Fruit fly (Drosophila melanogaster): ENCODE results near the gene wa-cup.

wa-cup gene

DNA sequence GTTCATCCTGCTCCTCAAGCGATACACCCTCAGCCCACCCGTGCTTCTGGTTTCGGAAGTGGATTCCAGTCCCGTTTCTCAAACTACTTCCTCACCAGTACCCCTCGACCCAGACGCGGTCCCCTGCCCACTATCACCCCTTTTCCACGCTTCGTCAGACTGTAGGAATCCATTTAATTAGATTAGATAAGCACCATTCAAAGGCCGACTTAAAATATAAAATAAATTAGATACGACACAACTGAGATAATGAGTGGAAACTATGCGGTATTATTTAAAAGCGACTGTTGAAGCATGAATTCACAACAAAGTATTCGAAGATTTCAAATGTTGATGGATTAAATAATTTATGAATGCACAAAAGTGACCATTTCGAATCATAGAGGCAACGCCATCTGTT, 20.8 kb downstream of the wa-cup start:
- TF ChIP-seq CG14711 (tag; optimal IDR thresholded peaks at IDR 0.05) (no peak), CG11617 (GFP tag; optimal IDR thresholded peaks at IDR 0.05) (no peak), CG7101 (tag; optimal IDR thresholded peaks at IDR 0.05) (no peak), ovo (GFP tag; optimal IDR thresholded peaks at IDR 0.05) (no peak), kay (GFP tag; ENCODE audit: borderline replicate concordance) (no peak), CG33017 (tag; optimal IDR thresholded peaks at IDR 0.05) (no peak), CG7045 (GFP tag; optimal IDR thresholded peaks at IDR 0.05) (no peak), cnc (optimal IDR thresholded peaks at IDR 0.05) (no peak), Clk (GFP tag; optimal IDR thresholded peaks at IDR 0.05) (no peak), Mnt (GFP tag; optimal IDR thresholded peaks at IDR 0.05) (no peak), toe (GFP tag; optimal IDR thresholded peaks at IDR 0.05) (no peak), bab1 (GFP tag; optimal IDR thresholded peaks at IDR 0.05) (no peak), pad (GFP tag; optimal IDR thresholded peaks at IDR 0.05) (no peak)

- TF ChIP-seq CG5204 (GFP tag; optimal IDR thresholded peaks at IDR 0.05) (no peak), CG7045 (GFP tag; optimal IDR thresholded peaks at IDR 0.05) (no peak), tj (GFP tag; optimal IDR thresholded peaks at IDR 0.05) (no peak), toe (GFP tag; optimal IDR thresholded peaks at IDR 0.05) (no peak), CG33017 (tag; optimal IDR thresholded peaks at IDR 0.05) (no peak), Clk (GFP tag; optimal IDR thresholded peaks at IDR 0.05) (no peak), CG11617 (GFP tag; optimal IDR thresholded peaks at IDR 0.05) (no peak), cnc (optimal IDR thresholded peaks at IDR 0.05) (no peak), CG12768 (GFP tag; optimal IDR thresholded peaks at IDR 0.05) (no peak), Crg-1 (GFP tag; optimal IDR thresholded peaks at IDR 0.05) (no peak), cic (GFP tag; optimal IDR thresholded peaks at IDR 0.05) (no peak), ovo (GFP tag; optimal IDR thresholded peaks at IDR 0.05) (no peak), pad (GFP tag; optimal IDR thresholded peaks at IDR 0.05) (no peak), CG1620 (GFP tag; optimal IDR thresholded peaks at IDR 0.05) (no peak), bab1 (GFP tag; optimal IDR thresholded peaks at IDR 0.05) (no peak), kay (GFP tag; ENCODE audit: borderline replicate concordance) (no peak), CG14711 (tag; optimal IDR thresholded peaks at IDR 0.05) (no peak), Mnt (GFP tag; optimal IDR thresholded peaks at IDR 0.05) (no peak), CG7101 (tag; optimal IDR thresholded peaks at IDR 0.05) (no peak)
These were observed 51.3 kb downstream of the wa-cup start for dm6 chr3R:7471894-7472293.

Measured in whole organism, adult.